Worm (Caenorhabditis elegans): Measurements from ENCODE around the gene zip-10.

zip-10 gene

DNA sequence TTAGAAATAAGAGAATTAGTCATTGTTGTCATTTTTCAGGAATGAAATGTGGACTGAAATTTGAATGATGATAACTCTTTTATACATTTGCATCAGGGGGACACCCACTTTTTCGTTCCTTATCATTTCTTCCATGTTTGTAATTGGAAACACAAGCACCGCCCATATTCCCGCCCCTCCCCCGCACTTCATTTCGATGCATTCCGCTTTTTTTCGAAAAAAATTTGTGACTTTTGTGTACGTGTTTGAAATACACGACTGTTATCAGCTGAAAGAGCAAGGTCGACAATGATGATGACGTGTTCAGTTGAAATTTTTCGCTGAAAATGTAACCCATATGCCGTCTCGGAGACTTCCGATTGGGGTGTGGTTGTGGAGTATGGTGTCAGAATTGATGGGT lies at the start of gene zip-10:
zip-10 (minus strand) TSS at position 43 of the 400 bp plus-strand sequence.
- TF ChIP-seq unc-62 (GFP tag; optimal IDR thresholded peaks at IDR 0.05): no peak

DNA sequence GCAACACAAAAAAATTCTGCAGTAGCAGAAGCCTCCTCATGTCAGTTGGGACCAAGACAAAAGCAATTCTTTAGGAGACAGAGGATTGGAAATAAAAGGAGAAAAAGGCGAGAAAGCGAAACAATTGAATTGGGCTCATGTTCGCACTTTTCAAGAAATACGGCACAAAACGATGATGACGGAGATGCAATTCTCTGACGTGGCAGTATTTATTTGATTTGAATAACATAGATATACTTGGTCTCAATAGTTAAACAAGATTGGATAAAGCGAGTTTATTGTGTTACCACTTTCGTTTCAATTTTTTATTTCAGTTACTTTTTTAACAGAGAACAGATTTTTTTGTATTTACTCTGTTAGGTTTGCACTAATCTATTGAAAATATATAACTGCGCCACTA lies 46.9 kb upstream of the zip-10 start:
- no peak for TF ChIP-seq unc-62 (GFP tag; optimal IDR thresholded peaks at IDR 0.05)

DNA sequence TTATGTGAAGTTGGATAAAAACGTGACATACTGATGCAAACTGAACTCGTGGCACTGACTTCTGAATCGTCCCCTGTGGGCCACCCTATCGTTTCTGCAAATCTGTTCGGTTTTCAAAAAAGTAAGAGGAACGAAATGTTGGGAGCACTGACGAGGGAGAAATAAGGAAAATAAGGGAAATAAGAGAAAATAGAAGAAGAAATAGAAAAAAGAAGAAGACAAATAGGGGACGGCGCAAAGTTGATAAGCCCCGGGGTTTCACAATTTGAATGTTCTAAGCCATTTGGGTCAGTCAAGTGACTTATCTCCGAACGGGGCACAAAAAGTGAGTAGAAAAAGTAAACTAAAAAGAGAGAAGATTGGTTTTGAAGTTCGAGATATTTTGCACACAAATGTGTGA lies 45.0 kb upstream of the zip-10 start, which contains the start of gene W05E10.5:
W05E10.5 (minus strand) TSS at position 101 of the 400 bp plus-strand sequence.
- TF ChIP-seq unc-62 (GFP tag; optimal IDR thresholded peaks at IDR 0.05): no peak

DNA sequence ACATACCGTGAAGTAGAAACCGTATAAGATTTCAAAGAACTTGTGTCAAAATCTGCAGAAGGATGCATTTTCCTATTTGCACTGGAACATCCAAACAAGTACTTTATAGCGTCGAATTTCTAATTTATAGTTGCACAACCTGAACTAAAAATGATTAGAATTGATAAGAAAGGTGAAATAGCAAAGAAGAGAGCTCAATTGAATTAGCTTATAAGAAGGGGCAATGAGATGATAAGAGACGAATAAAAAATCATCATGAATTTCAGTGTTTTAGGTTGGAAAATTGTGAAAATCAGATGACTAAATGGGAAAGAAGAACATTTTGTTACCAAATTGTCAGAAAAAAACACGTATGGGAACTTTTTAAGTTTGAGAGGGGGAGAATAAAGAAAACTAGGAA lies 41.0 kb upstream of the zip-10 start, which contains the start of gene W05E10.1:
W05E10.1 (minus strand) TSS at position 139 of the 400 bp plus-strand sequence.
- TF ChIP-seq unc-62 (GFP tag; optimal IDR thresholded peaks at IDR 0.05): no peak

DNA sequence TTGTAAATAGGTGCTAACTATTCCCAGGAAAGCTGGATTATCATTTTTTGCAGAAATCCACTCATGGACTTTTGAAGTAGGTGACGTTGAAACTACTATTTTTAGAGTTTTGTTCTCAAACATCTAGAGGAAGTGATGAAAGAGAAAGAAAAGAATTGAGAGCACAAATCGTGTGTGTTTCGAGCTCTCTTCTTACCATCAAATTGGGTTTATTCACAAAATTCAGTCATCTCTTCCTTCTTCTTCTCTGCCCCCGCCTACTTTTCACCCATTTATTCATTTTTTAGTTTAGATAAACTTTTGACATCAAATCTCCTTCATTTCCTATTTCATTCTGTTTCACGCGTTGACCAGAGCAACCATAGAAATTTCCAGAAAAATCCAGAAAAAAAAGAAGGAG lies 36.3 kb upstream of the zip-10 start, which contains the start of gene W05E10.2:
W05E10.2 (plus strand) TSS at position 301 of the 400 bp plus-strand sequence.
- TF ChIP-seq unc-62 (GFP tag; optimal IDR thresholded peaks at IDR 0.05): no peak

DNA sequence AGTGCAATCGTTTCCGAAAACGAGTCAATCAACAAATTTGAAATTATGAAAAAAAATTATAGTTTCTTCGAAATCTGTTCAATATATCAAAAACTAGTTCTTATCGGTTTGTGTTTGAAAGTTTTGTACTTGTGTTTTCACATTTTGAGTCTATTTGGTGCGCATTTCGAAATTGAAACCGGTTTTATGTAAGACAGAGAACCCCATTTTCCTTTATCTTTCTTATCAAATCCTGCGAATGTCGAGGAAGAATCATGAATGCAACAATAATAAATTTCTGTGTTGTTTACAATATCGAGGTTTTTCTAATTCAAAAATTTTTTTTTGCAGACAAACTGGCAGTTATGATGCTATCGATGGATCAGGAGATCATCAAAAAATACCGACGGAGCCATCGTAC lies 32.3 kb upstream of the zip-10 start:
- no peak for TF ChIP-seq unc-62 (GFP tag; optimal IDR thresholded peaks at IDR 0.05)

DNA sequence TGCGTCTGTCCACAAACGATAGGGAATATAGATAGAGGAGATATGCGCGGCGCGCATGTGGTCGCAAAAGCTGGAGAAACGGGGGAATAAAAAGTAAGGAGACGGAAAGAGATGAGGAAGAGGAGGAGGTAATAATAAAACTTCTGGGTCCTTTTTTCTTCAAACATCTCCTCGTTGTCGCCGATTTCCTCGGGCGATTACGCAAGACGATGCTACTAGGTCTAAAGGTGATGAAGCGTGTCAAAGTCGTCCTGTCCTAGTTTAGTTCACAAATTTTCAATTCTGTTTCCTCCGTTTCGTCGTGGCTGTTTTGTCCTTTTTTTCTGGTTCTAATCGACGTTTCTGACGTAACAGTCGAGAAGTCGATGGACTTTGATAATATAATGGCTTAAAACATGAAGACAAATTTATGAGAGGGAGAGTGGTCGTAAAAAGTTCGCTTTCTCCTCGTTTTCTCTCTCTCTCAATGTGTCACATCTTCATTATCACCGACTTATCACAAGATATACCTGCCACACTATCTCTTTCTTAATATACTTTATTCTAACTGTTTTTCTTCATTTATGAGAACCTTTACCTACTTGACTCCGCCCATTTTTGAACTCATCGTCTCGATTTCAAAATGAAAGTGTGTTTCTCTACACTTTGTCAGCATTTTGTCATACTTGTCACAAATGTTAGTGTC lies 30.1 kb upstream of the zip-10 start:
- no peak for TF ChIP-seq unc-62 (GFP tag; optimal IDR thresholded peaks at IDR 0.05)

DNA sequence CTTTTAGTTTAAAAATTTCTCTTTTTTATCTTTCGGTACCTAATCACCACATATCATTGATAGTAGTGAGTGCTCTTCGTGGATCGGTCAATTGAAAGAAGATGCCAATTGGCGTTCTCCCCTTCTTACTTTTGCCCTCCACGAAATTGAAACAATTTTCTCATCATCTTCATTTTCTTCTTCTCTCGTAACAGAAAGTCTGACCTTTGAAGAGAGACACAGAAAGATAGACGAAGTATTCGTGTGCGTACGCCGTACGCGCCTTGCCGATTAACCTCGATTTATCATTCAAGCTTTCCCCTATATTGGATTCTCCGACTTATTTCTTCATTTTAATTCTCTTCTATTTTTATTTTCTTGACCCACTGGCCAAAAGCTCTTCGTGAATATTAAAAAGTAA lies 26.9 kb upstream of the zip-10 start:
- no peak for TF ChIP-seq unc-62 (GFP tag; optimal IDR thresholded peaks at IDR 0.05)

DNA sequence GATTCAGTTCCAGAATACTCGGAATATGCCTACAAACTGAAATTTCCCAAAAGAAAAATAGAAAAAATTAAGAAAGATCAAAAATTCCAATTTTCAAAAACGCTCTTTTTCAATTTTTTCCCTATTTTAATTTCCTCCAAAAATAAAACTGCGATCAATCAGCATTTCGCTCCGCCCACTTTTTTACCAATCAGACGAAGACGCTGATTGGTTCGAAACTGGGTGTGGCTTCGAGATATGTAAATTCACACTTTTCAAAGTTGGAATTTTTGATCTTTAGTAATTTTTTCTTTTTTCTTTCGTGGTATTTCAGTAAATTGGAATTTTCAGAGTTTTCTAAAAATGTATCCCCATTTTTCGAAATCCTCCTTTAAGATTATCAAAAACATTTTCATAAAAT lies 26.5 kb upstream of the zip-10 start:
- TF ChIP-seq unc-62 (GFP tag; optimal IDR thresholded peaks at IDR 0.05): no peak

DNA sequence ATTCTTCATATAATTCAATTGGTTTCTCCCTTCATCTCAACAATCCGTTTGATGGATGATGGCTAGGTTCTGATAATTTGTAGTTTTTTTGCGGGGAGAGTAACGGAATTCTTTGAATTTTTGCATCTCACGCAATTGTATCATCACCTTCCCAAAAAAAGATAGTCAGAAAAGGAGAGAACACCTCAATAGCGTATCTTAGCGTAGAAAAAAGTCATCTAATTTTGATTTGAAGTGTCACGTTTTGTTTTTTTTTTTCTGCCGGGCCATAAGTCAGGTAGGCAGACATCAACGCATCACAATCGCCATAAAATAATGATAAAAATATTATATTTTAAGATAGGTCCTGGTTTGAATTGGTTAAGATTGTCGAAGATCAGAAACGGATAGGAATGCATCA lies 25.9 kb upstream of the zip-10 start:
- no peak for TF ChIP-seq unc-62 (GFP tag; optimal IDR thresholded peaks at IDR 0.05)

DNA sequence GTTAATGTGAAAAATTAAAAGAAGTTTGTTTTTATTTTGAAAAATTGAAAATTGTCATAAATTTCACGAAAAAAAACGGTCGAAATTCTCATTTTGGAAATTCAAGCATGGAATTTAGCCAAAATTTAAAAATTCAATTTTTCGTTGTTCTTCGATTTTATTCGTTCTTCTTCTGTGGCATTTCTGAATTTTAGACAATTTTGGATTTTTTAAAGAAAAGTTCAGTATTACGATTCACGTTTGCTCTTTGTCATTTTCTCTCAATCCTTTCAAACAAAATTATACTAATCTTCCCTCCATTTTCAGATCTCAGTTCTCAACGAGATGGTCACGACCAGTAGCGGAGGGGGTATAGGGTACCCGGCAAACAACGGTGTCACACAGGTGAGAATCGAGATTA lies 25.1 kb upstream of the zip-10 start, which contains the start of gene ape-1:
ape-1 (plus strand) TSS at position 301 of the 400 bp plus-strand sequence.
- no peak for TF ChIP-seq unc-62 (GFP tag; optimal IDR thresholded peaks at IDR 0.05)

DNA sequence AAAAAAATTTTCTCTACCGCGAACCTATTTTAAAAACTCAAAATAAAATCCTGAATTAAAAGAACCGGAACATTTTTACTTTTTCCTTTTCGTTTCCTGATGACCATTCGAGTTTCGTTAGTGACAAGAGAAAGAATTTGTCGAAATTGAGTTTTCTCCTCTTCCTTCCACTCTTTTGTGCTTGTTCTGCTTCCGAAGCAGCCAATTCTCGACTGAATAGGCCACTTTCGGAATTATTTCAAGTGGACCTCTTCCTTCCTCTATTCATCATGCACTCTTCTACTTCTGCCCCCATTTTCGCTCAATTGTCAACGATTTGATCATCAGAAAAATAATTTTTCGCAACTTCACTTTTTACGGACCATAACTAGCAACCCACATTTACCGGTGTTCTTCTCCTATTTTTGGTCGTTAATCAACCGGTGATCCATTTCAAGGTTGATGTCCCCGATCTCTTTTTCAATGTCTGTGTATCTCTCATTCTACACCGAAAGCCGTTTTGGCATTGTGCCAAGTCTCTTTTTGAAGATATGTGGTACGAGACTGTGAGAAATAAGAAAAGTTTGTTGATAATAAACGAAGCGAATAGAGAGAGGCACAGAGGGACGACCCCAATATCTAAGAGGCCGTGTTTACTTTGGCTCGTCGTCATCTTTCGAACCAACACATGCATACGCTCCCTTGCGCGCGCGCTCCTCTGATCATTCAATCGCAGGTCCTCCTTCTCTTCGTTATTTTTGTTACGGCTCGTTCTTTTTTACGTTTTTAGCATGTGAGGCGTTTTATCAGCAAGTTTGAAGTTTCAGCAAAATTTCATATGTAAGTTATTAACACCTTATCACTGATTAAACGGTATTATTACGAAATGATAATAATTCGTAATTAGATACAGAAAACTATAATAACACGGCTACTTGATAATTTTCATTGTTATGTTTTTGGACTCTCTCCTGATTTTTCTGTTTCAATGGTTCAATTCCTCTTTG lies 24.3 kb upstream of the zip-10 start:
- TF ChIP-seq unc-62 (GFP tag; optimal IDR thresholded peaks at IDR 0.05): no peak

DNA sequence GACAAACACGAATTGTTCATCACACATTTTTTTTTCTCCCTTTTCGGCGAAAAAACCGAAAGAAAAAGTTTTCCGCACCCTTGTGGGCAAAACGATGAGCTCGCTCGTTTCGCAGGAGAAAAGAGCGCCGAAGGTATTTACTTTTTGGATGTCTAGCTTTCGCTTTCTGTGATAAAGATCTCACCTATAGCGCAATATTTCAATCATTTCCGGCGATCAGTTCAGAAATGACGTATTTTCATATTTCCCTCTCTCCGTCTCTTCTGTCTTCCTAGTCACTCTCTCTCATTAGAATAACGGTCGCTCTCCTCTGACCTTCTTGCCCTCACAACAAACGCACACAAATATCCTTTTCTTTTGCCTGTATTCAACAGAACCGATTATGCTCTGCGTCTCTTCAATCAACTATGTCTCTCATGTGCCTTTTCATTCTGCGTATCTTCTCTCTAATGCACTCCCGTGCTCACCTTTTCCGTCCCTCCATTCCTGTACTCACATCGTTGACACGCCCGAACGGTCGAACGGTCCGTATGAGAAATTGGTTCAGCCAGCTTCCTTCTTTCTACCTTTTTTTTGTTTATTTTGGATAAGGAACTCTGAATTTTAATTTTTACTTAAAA lies 23.3 kb upstream of the zip-10 start:
- TF ChIP-seq unc-62 (GFP tag; optimal IDR thresholded peaks at IDR 0.05): no peak

DNA sequence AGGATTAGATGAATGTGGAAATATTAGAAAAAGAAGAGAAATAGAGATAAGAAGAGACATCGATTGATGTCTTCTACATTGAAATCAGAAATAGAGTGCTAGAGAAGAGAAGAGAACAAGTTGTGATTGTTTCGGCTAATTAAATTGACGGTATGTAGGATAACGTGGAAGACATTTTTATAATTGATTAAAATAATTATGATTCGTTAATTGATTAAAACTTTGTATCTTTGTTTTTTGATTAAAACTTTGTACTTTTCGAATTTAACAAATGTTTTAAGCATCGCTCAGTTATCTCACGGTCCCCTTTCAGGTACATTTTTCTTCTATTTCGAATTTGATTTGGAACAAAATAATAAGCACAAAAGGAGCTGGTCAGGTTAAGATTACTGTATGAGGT lies 21.9 kb upstream of the zip-10 start, which contains the start of gene lgc-44:
lgc-44 (minus strand) TSS at position 101 of the 400 bp plus-strand sequence.
- no peak for TF ChIP-seq unc-62 (GFP tag; optimal IDR thresholded peaks at IDR 0.05)

DNA sequence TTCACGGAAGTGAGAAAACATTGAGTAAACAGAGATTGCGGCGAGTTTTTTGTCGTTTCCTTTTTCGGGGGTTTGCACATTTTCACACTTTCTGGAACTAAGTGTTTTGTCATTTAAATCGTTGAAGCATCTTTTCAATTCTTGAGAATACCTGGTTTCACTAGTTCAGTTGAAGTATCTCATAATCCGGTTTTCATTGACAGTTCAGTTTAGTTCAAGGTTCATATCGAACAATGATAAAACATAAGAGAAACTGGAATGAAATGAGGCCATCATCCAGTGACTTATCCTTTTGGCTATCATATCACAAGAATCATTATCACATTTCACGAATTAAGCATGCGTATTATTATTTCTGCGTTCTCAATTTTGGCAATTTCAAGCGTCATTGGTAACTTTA lies 16.6 kb upstream of the zip-10 start, which contains the start of gene F46F3.3:
F46F3.3 (plus strand) TSS at position 301 of the 400 bp plus-strand sequence.
- TF ChIP-seq unc-62 (GFP tag; optimal IDR thresholded peaks at IDR 0.05): no peak

DNA sequence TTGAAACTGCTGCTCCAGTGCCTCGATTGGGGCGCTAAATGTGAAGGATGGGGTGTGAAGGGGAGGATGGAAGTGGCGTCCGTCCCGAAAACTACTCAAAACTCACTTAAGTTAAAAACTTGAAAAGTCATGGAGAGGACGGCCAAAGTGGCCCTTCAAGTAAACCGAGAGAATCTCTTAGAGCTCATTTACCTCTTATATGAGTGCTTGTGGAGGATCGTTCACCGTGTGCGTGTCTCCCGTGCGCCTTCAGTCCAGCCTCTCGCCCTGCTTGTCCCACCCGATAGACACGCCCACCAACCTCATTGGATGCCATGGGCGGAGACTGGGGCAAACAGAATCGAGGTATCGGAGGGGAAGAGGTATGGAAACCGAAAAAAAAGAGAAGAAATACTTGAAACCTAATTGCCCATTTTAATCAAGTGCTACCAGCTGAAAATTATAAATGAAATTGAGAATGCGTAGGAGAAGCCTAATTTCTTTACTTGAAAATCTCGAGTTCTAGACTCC lies 14.4 kb upstream of the zip-10 start, which contains the start of gene ceh-27:
ceh-27 (minus strand) TSS at position 228 of the 510 bp plus-strand sequence.
- TF ChIP-seq unc-62 (GFP tag; optimal IDR thresholded peaks at IDR 0.05): no peak
